Worm (Caenorhabditis elegans) whole organism, midembryonic: ENCODE data around the gene tram-1.

Source experiments
- T22C8.4 ChIP-seq: fragments of 200-800 bp; sonication (Bioruptor generic); IDR thresholded peaks from 2 replicates; pipeline ENCODE4 v1.3.6; 2022; ENCODE audit warnings: missing genetic modification characterization, missing compliant biosample characterization
- cog-1 ChIP-seq: sonication (generic microtip); optimal IDR thresholded peaks from 2 replicates; lab custom pipeline; 2016; ENCODE audit warnings: missing genetic modification characterization, missing compliant biosample characterization
- flt-1 ChIP-seq: fragments of 200-800 bp; sonication (Bioruptor generic); IDR thresholded peaks from 2 replicates; pipeline ENCODE4 v1.3.6; 2022; ENCODE audit warnings: missing genetic modification characterization, missing compliant biosample characterization
- klf-2 ChIP-seq: fragments of 200-800 bp; sonication (Bioruptor generic); conservative IDR thresholded peaks from 2 replicates; pipeline ENCODE4 v1.3.6; 2022; ENCODE audit warnings: missing genetic modification reagents, missing genetic modification characterization, missing compliant biosample characterization
- med-1 ChIP-seq: sonication (generic microtip); optimal IDR thresholded peaks from 2 replicates; lab custom pipeline; 2017; ENCODE audit warnings: missing genetic modification characterization, mild to moderate bottlenecking, missing compliant biosample characterization, antibody characterized with exemption, missing genetic modification reagents; ENCODE audit not compliant: insufficient read depth
- ref-1 ChIP-seq: fragments of 200-800 bp; sonication (Bioruptor generic); conservative IDR thresholded peaks from 2 replicates; pipeline ENCODE4 v1.3.6; 2022; ENCODE audit warnings: missing genetic modification reagents, missing genetic modification characterization, missing compliant biosample characterization
- tab-1 ChIP-seq: fragments of 200-800 bp; sonication (Bioruptor generic); IDR thresholded peaks from 2 replicates; pipeline ENCODE4 v1.3.6; 2022; ENCODE audit warnings: missing genetic modification characterization, missing compliant biosample characterization
- ztf-23 ChIP-seq: fragments of 200-800 bp; sonication (Bioruptor generic); IDR thresholded peaks from 2 replicates; pipeline ENCODE4 v1.3.6; 2022; ENCODE audit warnings: missing genetic modification reagents, missing genetic modification characterization, missing compliant biosample characterization
- ztf-29 ChIP-seq: fragments of 200-800 bp; sonication (Bioruptor generic); IDR thresholded peaks from 2 replicates; pipeline ENCODE4 v1.3.6; 2022; ENCODE audit warnings: missing genetic modification reagents, missing genetic modification characterization, missing compliant biosample characterization

ce11 chrIV:10174328-10174727 lies 46.8 kb downstream of the tram-1 start, which contains the start of gene pxf-1:
- TF ChIP-seq T22C8.4: no peak
- TF ChIP-seq cog-1 (tag; lab: Kevin White, UChicago): no peak
- no peak for TF ChIP-seq ref-1 (GFP tag; lab: Robert Waterston, UW)
- no peak for TF ChIP-seq ztf-23 (GFP tag; lab: Robert Waterston, UW)
- no peak for TF ChIP-seq flt-1 (GFP tag; lab: Robert Waterston, UW)
- no peak for TF ChIP-seq med-1 (GFP tag; lab: Kevin White, UChicago)
- TF ChIP-seq klf-2 (GFP tag; lab: Robert Waterston, UW): no peak
- no peak for TF ChIP-seq ztf-29 (GFP tag; lab: Robert Waterston, UW)
- TF ChIP-seq tab-1 (GFP tag; lab: Robert Waterston, UW): no peak
